Worm (Caenorhabditis elegans): ENCODE results near the gene rol-1.

- TF ChIP-seq F37B4.10 (GFP tag; IDR thresholded peaks at IDR 0.05) (no peak), dox-1 (GFP tag; IDR thresholded peaks at IDR 0.05) (peak; percentile 46; the same call in 1 of the 2 replicates), Y79H2A.3 (GFP tag; conservative IDR thresholded peaks at IDR 0.05) (no peak), rpc-1 (optimal IDR thresholded peaks at IDR 0.05) (no peak), rpc-1 (tag; optimal IDR thresholded peaks at IDR 0.05) (no peak), F10E7.11 (tag; optimal IDR thresholded peaks at IDR 0.05) (no peak), unc-62 (GFP tag; optimal IDR thresholded peaks at IDR 0.05) (no peak), ztf-25 (GFP tag; IDR thresholded peaks at IDR 0.05) (no peak), B0336.3 (GFP tag; IDR thresholded peaks at IDR 0.05) (no peak), F52B5.7 (tag; optimal IDR thresholded peaks at IDR 0.05) (no peak), efl-1 (GFP tag; optimal IDR thresholded peaks at IDR 0.05) (peak; percentile 55), attf-3 (GFP tag; conservative IDR thresholded peaks at IDR 0.05) (no peak), hrde-1 (tag; optimal IDR thresholded peaks at IDR 0.05; ENCODE audit: borderline replicate concordance) (no peak), lsl-1 (GFP tag; optimal IDR thresholded peaks at IDR 0.05) (peak; percentile 51), ceh-91 (GFP tag; IDR thresholded peaks at IDR 0.05) (no peak)
Measured at ce11 chrII:12224916-12225406, 52.6 kb downstream of the rol-1 start, which contains the start of the genes pqn-87 and rsr-2.
